Fruit fly (Drosophila melanogaster): ENCODE results near the gene pbl.

dm6 chr3L:7859802-7860201, 52.0 kb downstream of the pbl start:
- TF ChIP-seq Abd-B (GFP tag; optimal IDR thresholded peaks at IDR 0.05), result no peak
- no peak for TF ChIP-seq usp (GFP tag; optimal IDR thresholded peaks at IDR 0.05)
- TF ChIP-seq OdsH (GFP tag; optimal IDR thresholded peaks at IDR 0.05), result no peak
- TF ChIP-seq dsf (GFP tag; optimal IDR thresholded peaks at IDR 0.05; ENCODE audit: borderline replicate concordance), result no peak
- no peak for TF ChIP-seq br (GFP tag; optimal IDR thresholded peaks at IDR 0.05)
- no peak for TF ChIP-seq Dfd (GFP tag; optimal IDR thresholded peaks at IDR 0.05)
- TF ChIP-seq Hnf4 (GFP tag; optimal IDR thresholded peaks at IDR 0.05), result no peak
- TF ChIP-seq psq (GFP tag; optimal IDR thresholded peaks at IDR 0.05), result no peak
- no peak for TF ChIP-seq fru (GFP tag; optimal IDR thresholded peaks at IDR 0.05)
- no peak for TF ChIP-seq CG9705 (GFP tag; optimal IDR thresholded peaks at IDR 0.05)
- TF ChIP-seq Sp1 (GFP tag; optimal IDR thresholded peaks at IDR 0.05), result no peak
- TF ChIP-seq Mio (GFP tag; optimal IDR thresholded peaks at IDR 0.05), result no peak
- no peak for TF ChIP-seq tai (GFP tag; optimal IDR thresholded peaks at IDR 0.05)

Data from whole organism, wandering third instar larva.